Worm (Caenorhabditis elegans) whole organism, young adult: ENCODE measurements around the gene idpc-7.
"Not testable (repeated sequence)": the region's sequence is repeated elsewhere in the genome, so short reads cannot be mapped to it uniquely, and the experiment has no call there.

Source experiments
- C17E4.6 ChIP-seq: fragments of 200-800 bp; sonication (Bioruptor generic); IDR thresholded peaks from 2 replicates; pipeline ENCODE4 v1.3.6; 2022; ENCODE audit warnings: missing genetic modification reagents, missing genetic modification characterization, missing compliant biosample characterization
- ama-1 ChIP-seq, 3 experiments: fragments of 150-350 bp in 1 of 3; sonication (generic microtip) in 2 of 3; optimal IDR thresholded peaks; 2 replicates each; lab custom pipeline; 2014 to 2018; ENCODE audit warnings: missing biosample characterization in 2 of 3, missing genetic modification characterization in 2 of 3, missing genetic modification reagents in 2 of 3
- ceh-40 ChIP-seq: fragments of 200-800 bp; sonication (Bioruptor generic); IDR thresholded peaks from 2 replicates; pipeline ENCODE4 v1.3.6; 2022; ENCODE audit warnings: missing genetic modification characterization, missing compliant biosample characterization
- hlh-12 ChIP-seq: sonication (generic microtip); optimal IDR thresholded peaks from 2 replicates; lab custom pipeline; 2016; ENCODE audit warnings: missing genetic modification characterization, missing compliant biosample characterization
- mcd-1 ChIP-seq: fragments of 200-800 bp; sonication (Bioruptor generic); IDR thresholded peaks from 2 replicates; pipeline ENCODE4 v1.3.6; 2022; ENCODE audit warnings: missing genetic modification reagents, missing genetic modification characterization, missing compliant biosample characterization
- nhr-179 ChIP-seq: sonication (generic microtip); optimal IDR thresholded peaks from 2 replicates; lab custom pipeline; 2016; ENCODE audit warnings: mild to moderate bottlenecking, missing genetic modification characterization, missing compliant biosample characterization
- pha-4 ChIP-seq: fragments of 150-350 bp; sonication (generic microtip); optimal IDR thresholded peaks from 2 replicates; lab custom pipeline; 2014; ENCODE audit warnings: missing biosample characterization, missing genetic modification reagents, missing genetic modification characterization
- repo-1 ChIP-seq: sonication (generic microtip); optimal IDR thresholded peaks from 2 replicates; lab custom pipeline; 2017; ENCODE audit warnings: mild to moderate bottlenecking, missing genetic modification characterization, missing compliant biosample characterization
- rpc-1 ChIP-seq, 2 experiments: fragments of 150-350 bp in 1 of 2; sonication (generic microtip) in 1 of 2; optimal IDR thresholded peaks; 2 replicates each; lab custom pipeline; 2014 to 2018; ENCODE audit warnings: missing biosample characterization in 1 of 2, missing genetic modification characterization in 1 of 2, missing genetic modification reagents in 1 of 2, missing genotype in 1 of 2
- unc-130 ChIP-seq: sonication (generic microtip); optimal IDR thresholded peaks from 2 replicates; lab custom pipeline; 2016; ENCODE audit warnings: missing genetic modification reagents, missing genetic modification characterization, missing compliant biosample characterization
- xnd-1 ChIP-seq: sonication (generic microtip); optimal IDR thresholded peaks from 2 replicates; lab custom pipeline; 2016; ENCODE audit warnings: missing genotype, missing genetic modification reagents, missing genetic modification characterization, missing compliant biosample characterization

- not testable (repeated sequence) for TF ChIP-seq ceh-40 (GFP tag; lab: Robert Waterston, UW); ama-1 (optimal IDR thresholded peaks at IDR 0.05; lab: Kevin White, UChicago); ama-1 (GFP tag; optimal IDR thresholded peaks at IDR 0.05; lab: Kevin White, UChicago); unc-130; pha-4 (tag; lab: Kevin White, UChicago); C17E4.6; repo-1 (tag; lab: Kevin White, UChicago); rpc-1 (optimal IDR thresholded peaks at IDR 0.05; lab: Kevin White, UChicago); rpc-1 (tag; optimal IDR thresholded peaks at IDR 0.05; lab: Kevin White, UChicago); nhr-179 (tag; lab: Kevin White, UChicago); hlh-12; mcd-1 (GFP tag; lab: Robert Waterston, UW); xnd-1
Measured at ce11 chrV:9622338-9622737, 3.5 kb upstream of the idpc-7 start.
